Worm (Caenorhabditis elegans): Measurements from ENCODE around the gene nlp-53.
A peak's percentile ranks its signal among the peaks of the same experiment; 100 is the strongest.

The nlp-53 gene

DNA sequence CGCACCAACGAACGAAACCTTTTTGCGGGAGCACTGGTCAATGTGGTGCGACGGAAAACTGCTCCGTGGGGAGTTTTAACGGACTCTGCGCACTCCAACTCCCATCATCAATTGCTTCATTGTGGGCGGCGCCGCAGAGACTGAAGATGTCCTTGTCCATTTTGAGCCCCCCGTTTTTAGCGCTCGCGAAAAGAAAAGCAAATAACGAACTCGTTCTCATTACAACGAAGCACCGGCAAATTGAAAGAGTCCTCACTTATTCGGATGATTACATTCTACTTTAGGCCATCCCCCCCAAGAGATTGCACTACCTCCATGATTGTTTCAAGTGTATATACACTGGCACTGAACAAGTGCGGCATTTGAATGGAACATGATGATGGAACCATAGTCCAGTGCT is 28.1 kb downstream of the nlp-53 start, which contains the start of gene acr-9:
acr-9 (minus strand) TSS at position 101 of the 400 bp plus-strand sequence.
- no peak for TF ChIP-seq tlf-1 (GFP tag; optimal IDR thresholded peaks at IDR 0.05)

DNA sequence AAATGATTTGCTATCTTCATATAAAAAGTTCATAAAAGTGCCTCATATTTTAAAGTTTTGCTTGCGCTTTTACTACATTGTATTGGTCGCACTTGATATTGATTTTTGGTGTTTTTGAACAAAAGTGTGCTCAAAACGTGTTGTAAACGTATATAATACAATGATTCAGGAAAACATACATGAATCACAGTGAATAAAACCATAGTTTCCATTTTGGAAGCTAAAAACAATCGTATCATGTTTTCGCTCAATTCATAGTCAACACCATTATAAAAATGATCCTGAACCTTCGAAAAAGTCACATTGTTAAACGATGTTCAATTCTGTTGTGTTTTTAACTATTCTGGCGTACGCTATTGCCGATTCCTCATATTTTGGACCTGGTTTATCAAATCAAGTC is 28.6 kb downstream of the nlp-53 start, which contains the start of gene C40C9.3:
C40C9.3 (plus strand) TSS at position 301 of the 400 bp plus-strand sequence.
- no peak for TF ChIP-seq snpc-1.3 (tag; optimal IDR thresholded peaks at IDR 0.05; ENCODE audit: insufficient read depth)
- no peak for TF ChIP-seq ceh-27 (GFP tag; optimal IDR thresholded peaks at IDR 0.05)
- TF ChIP-seq lin-40 (tag; optimal IDR thresholded peaks at IDR 0.05), result no peak
- no peak for TF ChIP-seq tbx-9 (tag; optimal IDR thresholded peaks at IDR 0.05; ENCODE audit: borderline replicate concordance)

DNA sequence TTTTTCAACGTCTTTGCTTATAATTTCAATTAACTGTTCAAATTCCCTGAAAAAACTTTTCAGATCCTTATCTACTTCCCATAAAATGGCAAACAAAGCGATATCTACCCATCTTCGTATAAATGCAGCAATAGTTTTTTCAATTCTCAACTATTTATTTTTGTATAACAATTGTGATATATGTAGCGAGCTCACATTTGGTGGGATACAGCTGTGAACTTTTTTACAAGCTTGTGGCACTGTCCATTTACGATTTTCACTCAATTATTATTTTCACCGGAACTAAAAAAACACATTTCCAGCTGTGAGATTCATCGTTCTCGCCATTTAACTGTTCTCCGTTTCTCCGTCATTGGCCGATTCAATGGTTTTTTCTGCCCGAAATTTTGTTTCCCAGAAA is 32.1 kb downstream of the nlp-53 start, which contains the start of gene C40C9.4:
C40C9.4 (plus strand) TSS at position 301 of the 400 bp plus-strand sequence.
- TF ChIP-seq madf-10 (tag; optimal IDR thresholded peaks at IDR 0.05) (no peak), attf-6 (GFP tag; IDR thresholded peaks at IDR 0.05) (no peak), lin-54 (GFP tag; optimal IDR thresholded peaks at IDR 0.05) (no peak), fkh-3 (tag; optimal IDR thresholded peaks at IDR 0.05) (no peak), zim-3 (tag; optimal IDR thresholded peaks at IDR 0.05) (no peak), F22D6.2 (tag; optimal IDR thresholded peaks at IDR 0.05) (no peak), Y56A3A.18 (GFP tag; IDR thresholded peaks at IDR 0.05) (no peak), F57C9.4 (tag; optimal IDR thresholded peaks at IDR 0.05) (no peak), ceh-100 (GFP tag; IDR thresholded peaks at IDR 0.05) (no peak), ekl-4 (GFP tag; IDR thresholded peaks at IDR 0.05) (no peak), dox-1 (GFP tag; IDR thresholded peaks at IDR 0.05) (no peak), F57A8.1 (GFP tag; optimal IDR thresholded peaks at IDR 0.05) (no peak), Y67H2A.10 (GFP tag; conservative IDR thresholded peaks at IDR 0.05) (no peak), F55B11.4 (tag; optimal IDR thresholded peaks at IDR 0.05; ENCODE audit: borderline replicate concordance, insufficient read depth) (no peak), unc-62 (GFP tag; optimal IDR thresholded peaks at IDR 0.05) (no peak), rcor-1 (GFP tag; IDR thresholded peaks at IDR 0.05) (no peak)

DNA sequence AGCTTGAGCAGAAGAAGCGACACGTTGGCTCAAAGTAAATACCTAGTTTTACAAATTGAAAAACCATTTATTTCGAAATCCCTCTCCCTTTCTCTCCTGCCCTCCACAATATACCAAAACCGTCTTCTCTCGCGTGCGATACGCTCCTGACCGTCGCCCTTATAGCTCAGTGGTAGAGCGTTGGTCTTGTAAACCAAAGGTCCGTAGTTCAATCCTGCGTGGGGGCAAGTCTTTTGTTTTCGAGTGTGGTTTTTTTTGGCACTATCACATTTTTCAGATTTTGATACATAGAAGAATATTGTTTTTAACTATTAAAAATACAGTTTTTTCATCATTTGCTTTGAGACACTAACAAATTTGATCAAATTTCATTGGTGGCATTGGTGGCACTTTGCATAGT is 34.9 kb downstream of the nlp-53 start:
- TF ChIP-seq ztf-25 (GFP tag; IDR thresholded peaks at IDR 0.05), result 0 out of 2 replicates have a peak, but pooled peaks have one; percentile 55
- no peak for TF ChIP-seq egl-18 (GFP tag; IDR thresholded peaks at IDR 0.05)
- TF ChIP-seq ceh-91 (GFP tag; IDR thresholded peaks at IDR 0.05), result no peak
- TF ChIP-seq T26A5.8 (tag; optimal IDR thresholded peaks at IDR 0.05), result no peak
- no peak for TF ChIP-seq ceh-27 (GFP tag; optimal IDR thresholded peaks at IDR 0.05)
- no peak for TF ChIP-seq Y53G8AR.9 (GFP tag; conservative IDR thresholded peaks at IDR 0.05)
- TF ChIP-seq F10E7.11 (tag; optimal IDR thresholded peaks at IDR 0.05), result peak; percentile 14
- TF ChIP-seq lir-1 (GFP tag; conservative IDR thresholded peaks at IDR 0.05), result peak; percentile 31; the same call in 1 of the 2 replicates
- no peak for TF ChIP-seq F39B2.1 (GFP tag; IDR thresholded peaks at IDR 0.05)
- TF ChIP-seq hlh-26 (GFP tag; conservative IDR thresholded peaks at IDR 0.05), result no peak
- TF ChIP-seq aptf-3 (GFP tag; IDR thresholded peaks at IDR 0.05), result peak; percentile 79; the same call in 1 of the 2 replicates
- TF ChIP-seq rcor-1 (GFP tag; IDR thresholded peaks at IDR 0.05), result peak; percentile 70
- peak; percentile 89 for TF ChIP-seq lin-26 (GFP tag; IDR thresholded peaks at IDR 0.05)
- TF ChIP-seq hmg-1.2 (GFP tag; IDR thresholded peaks at IDR 0.05), result peak; percentile 64
- TF ChIP-seq F52B5.7 (tag; optimal IDR thresholded peaks at IDR 0.05), result peak; percentile 41
- TF ChIP-seq C17E4.6 (GFP tag; IDR thresholded peaks at IDR 0.05), result no peak
- peak; percentile 58 for TF ChIP-seq hrde-1 (tag; optimal IDR thresholded peaks at IDR 0.05; ENCODE audit: borderline replicate concordance)
- TF ChIP-seq Y53F4B.3 (GFP tag; IDR thresholded peaks at IDR 0.05), result no peak
- TF ChIP-seq nhr-80 (tag; optimal IDR thresholded peaks at IDR 0.05), result peak; percentile 20
- TF ChIP-seq lsy-27 (tag; optimal IDR thresholded peaks at IDR 0.05; ENCODE audit: borderline replicate concordance, insufficient read depth), result no peak
- TF ChIP-seq ceh-58 (GFP tag; IDR thresholded peaks at IDR 0.05), result 0 out of 2 replicates have a peak, but pooled peaks have one; percentile 44
- peak; percentile 94 for TF ChIP-seq rpc-1 (optimal IDR thresholded peaks at IDR 0.05)
- peak; percentile 96 for TF ChIP-seq rpc-1 (tag; optimal IDR thresholded peaks at IDR 0.05)
- TF ChIP-seq B0261.1 (tag; optimal IDR thresholded peaks at IDR 0.05), result peak; percentile 80
- TF ChIP-seq madf-6 (GFP tag; IDR thresholded peaks at IDR 0.05), result peak; percentile 42; the same call in 1 of the 2 replicates
- TF ChIP-seq B0336.3 (GFP tag; IDR thresholded peaks at IDR 0.05), result no peak
